Worm (Caenorhabditis elegans) whole organism, early embryonic: ENCODE results near the gene fip-3.

Experiments used
- aly-1 ChIP-seq: sonication (generic microtip); optimal IDR thresholded peaks from 2 replicates; lab custom pipeline; 2016; ENCODE audit warnings: missing genetic modification characterization, missing compliant biosample characterization
- ama-1 ChIP-seq: fragments of 150-350 bp; optimal IDR thresholded peaks from 2 replicates; lab custom pipeline; 2014
- ceh-13 ChIP-seq: fragments of 200-800 bp; sonication (Bioruptor generic); optimal IDR thresholded peaks from 2 replicates; lab custom pipeline; 2018; ENCODE audit warnings: mild to moderate bottlenecking, missing genetic modification characterization, missing compliant biosample characterization
- ceh-36 ChIP-seq: sonication (generic microtip); optimal IDR thresholded peaks from 2 replicates; lab custom pipeline; 2016; ENCODE audit warnings: missing genetic modification characterization, inconsistent platforms, missing compliant biosample characterization
- flt-1 ChIP-seq: fragments of 200-800 bp; sonication (Bioruptor generic); IDR thresholded peaks from 2 replicates; pipeline ENCODE4 v1.3.6; 2022; ENCODE audit warnings: missing genetic modification characterization, missing compliant biosample characterization
- hmbx-1 ChIP-seq: sonication (generic microtip); optimal IDR thresholded peaks from 2 replicates; lab custom pipeline; 2016; ENCODE audit warnings: mild to moderate bottlenecking, missing genetic modification characterization, missing compliant biosample characterization
- scrt-1 ChIP-seq: fragments of 200-800 bp; sonication (Bioruptor generic); IDR thresholded peaks from 2 replicates; pipeline ENCODE4 v1.3.6; 2022; ENCODE audit warnings: missing genetic modification characterization, missing compliant biosample characterization
- sea-1 ChIP-seq: fragments of 200-800 bp; sonication (Bioruptor generic); conservative IDR thresholded peaks from 2 replicates; pipeline ENCODE4 v1.3.6; 2022; ENCODE audit warnings: missing genetic modification characterization, missing compliant biosample characterization
- tbx-11 ChIP-seq: fragments of 200-800 bp; sonication (Bioruptor generic); IDR thresholded peaks from 2 replicates; pipeline ENCODE4 v1.3.6; 2022; ENCODE audit warnings: missing genetic modification characterization, missing compliant biosample characterization
- tra-4 ChIP-seq: sonication (generic microtip); optimal IDR thresholded peaks from 2 replicates; lab custom pipeline; 2017; ENCODE audit warnings: missing genetic modification characterization, missing compliant biosample characterization

ce11 chrIII:8618412-8618960, 29.2 kb upstream of the fip-3 start, which contains the start of gene C13G5.2:
- no peak for TF ChIP-seq ama-1 (lab: Kevin White, UChicago)
- TF ChIP-seq ceh-36: no peak
- no peak for TF ChIP-seq aly-1
- no peak for TF ChIP-seq tra-4
- no peak for TF ChIP-seq hmbx-1 (tag; lab: Kevin White, UChicago)
- no peak for TF ChIP-seq flt-1
- TF ChIP-seq tbx-11 (GFP tag; lab: Robert Waterston, UW): no peak
- TF ChIP-seq sea-1 (GFP tag; lab: Robert Waterston, UW): no peak
- TF ChIP-seq ceh-13 (GFP tag; lab: Kevin White, UChicago): no peak
- TF ChIP-seq scrt-1 (GFP tag; lab: Robert Waterston, UW): no peak
